Worm (Caenorhabditis elegans) whole organism, late embryonic: ENCODE results near the gene spin-2.

Source experiments
- C08G9.2 ChIP-seq: sonication (generic microtip); optimal IDR thresholded peaks from 2 replicates; lab custom pipeline; 2016; ENCODE audit warnings: mild to moderate bottlenecking, missing genetic modification characterization, moderate library complexity, missing compliant biosample characterization
- F13H6.1 ChIP-seq: sonication (generic microtip); optimal IDR thresholded peaks from 2 replicates; lab custom pipeline; 2016; ENCODE audit warnings: missing genetic modification characterization, missing compliant biosample characterization
- K09A11.1 ChIP-seq: sonication (generic microtip); optimal IDR thresholded peaks from 2 replicates; lab custom pipeline; 2017; ENCODE audit warnings: antibody characterized with exemption, mild to moderate bottlenecking, missing genetic modification characterization, missing compliant biosample characterization; ENCODE audit not compliant: insufficient read depth
- T23F11.4 ChIP-seq: fragments of 200-800 bp; sonication (Bioruptor generic); optimal IDR thresholded peaks from 2 replicates; lab custom pipeline; 2018; ENCODE audit warnings: mild to moderate bottlenecking, missing genetic modification characterization, missing compliant biosample characterization
- ahr-1 ChIP-seq: sonication (generic microtip); optimal IDR thresholded peaks from 2 replicates; lab custom pipeline; 2016; ENCODE audit warnings: missing genetic modification characterization, missing compliant biosample characterization
- ceh-14 ChIP-seq: sonication (generic microtip); optimal IDR thresholded peaks from 2 replicates; lab custom pipeline; 2016; ENCODE audit warnings: missing genotype, missing genetic modification characterization, missing compliant biosample characterization
- ceh-18 ChIP-seq: sonication (generic microtip); optimal IDR thresholded peaks from 2 replicates; lab custom pipeline; 2016; ENCODE audit warnings: missing genetic modification characterization, missing compliant biosample characterization
- ceh-22 ChIP-seq: sonication (generic microtip); optimal IDR thresholded peaks from 2 replicates; lab custom pipeline; 2017; ENCODE audit warnings: missing biosample characterization, missing genetic modification characterization
- ceh-24 ChIP-seq: sonication (generic microtip); optimal IDR thresholded peaks from 2 replicates; lab custom pipeline; 2016; ENCODE audit warnings: mild to moderate bottlenecking, missing genetic modification characterization, missing compliant biosample characterization
- ceh-31 ChIP-seq: sonication (generic microtip); optimal IDR thresholded peaks from 2 replicates; lab custom pipeline; 2016; ENCODE audit warnings: missing genetic modification characterization, missing compliant biosample characterization
- ceh-34 ChIP-seq: sonication (generic microtip); optimal IDR thresholded peaks from 2 replicates; lab custom pipeline; 2016; ENCODE audit warnings: mild to moderate bottlenecking, missing genetic modification characterization, missing compliant biosample characterization
- ceh-9 ChIP-seq: sonication (generic microtip); optimal IDR thresholded peaks from 2 replicates; lab custom pipeline; 2016; ENCODE audit warnings: mild to moderate bottlenecking, missing genetic modification characterization, inconsistent platforms, missing compliant biosample characterization
- che-1 ChIP-seq: sonication (generic microtip); optimal IDR thresholded peaks from 2 replicates; lab custom pipeline; 2016; ENCODE audit warnings: mild to moderate bottlenecking, missing genetic modification characterization, missing compliant biosample characterization
- dmd-4 ChIP-seq: sonication (generic microtip); optimal IDR thresholded peaks from 2 replicates; lab custom pipeline; 2016; ENCODE audit warnings: borderline replicate concordance, missing genetic modification characterization, missing compliant biosample characterization
- elt-4 ChIP-seq: sonication (generic microtip); optimal IDR thresholded peaks from 2 replicates; lab custom pipeline; 2016; ENCODE audit warnings: missing genetic modification characterization, missing compliant biosample characterization
- fax-1 ChIP-seq: sonication (generic microtip); optimal IDR thresholded peaks from 2 replicates; lab custom pipeline; 2016; ENCODE audit warnings: missing genotype, missing genetic modification characterization, missing compliant biosample characterization
- gmeb-2 ChIP-seq: sonication (generic microtip); optimal IDR thresholded peaks from 2 replicates; lab custom pipeline; 2016; ENCODE audit warnings: missing genetic modification characterization, inconsistent platforms, missing compliant biosample characterization
- hlh-15 ChIP-seq: sonication (generic microtip); optimal IDR thresholded peaks from 2 replicates; lab custom pipeline; 2016; ENCODE audit warnings: missing genetic modification characterization, missing compliant biosample characterization
- hlh-30 ChIP-seq: sonication (generic microtip); optimal IDR thresholded peaks from 2 replicates; lab custom pipeline; 2017; ENCODE audit warnings: antibody characterized with exemption, missing genetic modification characterization, missing compliant biosample characterization; ENCODE audit not compliant: insufficient read depth
- hlh-8 ChIP-seq: sonication (generic microtip); optimal IDR thresholded peaks from 2 replicates; lab custom pipeline; 2016; ENCODE audit warnings: missing genotype, missing genetic modification characterization, missing compliant biosample characterization
- lim-6 ChIP-seq: sonication (generic microtip); optimal IDR thresholded peaks from 2 replicates; lab custom pipeline; 2016; ENCODE audit warnings: missing genetic modification characterization, missing compliant biosample characterization
- lin-11 ChIP-seq: fragments of 200-800 bp; sonication (Bioruptor generic); optimal IDR thresholded peaks from 2 replicates; lab custom pipeline; 2018; ENCODE audit warnings: mild to moderate bottlenecking, missing genetic modification characterization, missing compliant biosample characterization
- madf-2 ChIP-seq: sonication (generic microtip); optimal IDR thresholded peaks from 2 replicates; lab custom pipeline; 2017; ENCODE audit warnings: missing genetic modification characterization, missing compliant biosample characterization
- mec-3 ChIP-seq: sonication (generic microtip); optimal IDR thresholded peaks from 2 replicates; lab custom pipeline; 2016; ENCODE audit warnings: borderline replicate concordance, missing genetic modification characterization, missing compliant biosample characterization
- nfya-1 ChIP-seq: sonication (generic microtip); optimal IDR thresholded peaks from 2 replicates; lab custom pipeline; 2017; ENCODE audit warnings: missing genetic modification characterization, mild to moderate bottlenecking, missing compliant biosample characterization, antibody characterized with exemption, moderate library complexity
- nhr-11 ChIP-seq: fragments of 150-350 bp; optimal IDR thresholded peaks from 2 replicates; lab custom pipeline; 2014; ENCODE audit warnings: missing biosample characterization, missing genetic modification characterization
- nhr-232 ChIP-seq: sonication (generic microtip); optimal IDR thresholded peaks from 2 replicates; lab custom pipeline; 2016; ENCODE audit warnings: missing genetic modification characterization, missing compliant biosample characterization
- npax-4 ChIP-seq: sonication (generic microtip); optimal IDR thresholded peaks from 2 replicates; lab custom pipeline; 2016; ENCODE audit warnings: missing genetic modification characterization, missing compliant biosample characterization
- odd-2 ChIP-seq: sonication (generic microtip); optimal IDR thresholded peaks from 2 replicates; lab custom pipeline; 2017; ENCODE audit warnings: antibody characterized with exemption, mild to moderate bottlenecking, missing genetic modification characterization, missing compliant biosample characterization
- pha-2 ChIP-seq: sonication (generic microtip); optimal IDR thresholded peaks from 2 replicates; lab custom pipeline; 2017; ENCODE audit warnings: mild to moderate bottlenecking, missing genetic modification characterization, missing compliant biosample characterization
- pqm-1 ChIP-seq: sonication (generic microtip); optimal IDR thresholded peaks from 2 replicates; lab custom pipeline; 2016; ENCODE audit warnings: missing genetic modification characterization, missing compliant biosample characterization
- pros-1 ChIP-seq: fragments of 150-350 bp; optimal IDR thresholded peaks from 2 replicates; lab custom pipeline; 2014; ENCODE audit warnings: missing biosample characterization, missing genetic modification reagents, missing genetic modification characterization
- ref-2 ChIP-seq: sonication (generic microtip); optimal IDR thresholded peaks from 2 replicates; lab custom pipeline; 2016; ENCODE audit warnings: missing genetic modification characterization, missing compliant biosample characterization
- rnt-1 ChIP-seq: sonication (generic microtip); optimal IDR thresholded peaks from 2 replicates; lab custom pipeline; 2016; ENCODE audit warnings: missing genetic modification characterization, missing compliant biosample characterization
- sdc-2 ChIP-seq: sonication (generic microtip); optimal IDR thresholded peaks from 2 replicates; lab custom pipeline; 2016; ENCODE audit warnings: missing genotype, missing genetic modification characterization, missing compliant biosample characterization
- sox-2 ChIP-seq: fragments of 200-800 bp; sonication (Bioruptor generic); IDR thresholded peaks from 2 replicates; pipeline ENCODE4 v1.3.6; 2022; ENCODE audit warnings: missing genetic modification reagents, missing genetic modification characterization, missing compliant biosample characterization
- sox-4 ChIP-seq: sonication (generic microtip); optimal IDR thresholded peaks from 2 replicates; lab custom pipeline; 2017; ENCODE audit warnings: mild to moderate bottlenecking, missing genetic modification characterization, inconsistent platforms, missing compliant biosample characterization
- tbx-2 ChIP-seq: sonication (generic microtip); optimal IDR thresholded peaks from 2 replicates; lab custom pipeline; 2016; ENCODE audit warnings: missing genetic modification characterization, missing compliant biosample characterization
- tbx-7 ChIP-seq: sonication (generic microtip); optimal IDR thresholded peaks from 2 replicates; lab custom pipeline; 2016; ENCODE audit warnings: missing genotype, missing genetic modification characterization, missing compliant biosample characterization
- ttx-3 ChIP-seq: sonication (generic microtip); optimal IDR thresholded peaks from 2 replicates; lab custom pipeline; 2016; ENCODE audit warnings: missing genetic modification reagents, missing genetic modification characterization, missing compliant biosample characterization
- unc-3 ChIP-seq, 2 experiments: fragments of 200-800 bp in 1 of 2; sonication (Bioruptor generic) in 1 of 2; sonication (generic microtip) in 1 of 2; conservative IDR thresholded peaks in 1 of 2; optimal IDR thresholded peaks in 1 of 2; 2 replicates each; pipeline versions ENCODE4 v1.3.6 to Lab custom; 2016 to 2022; ENCODE audit warnings: missing compliant biosample characterization in 2 of 2, missing genetic modification characterization in 2 of 2, missing genetic modification reagents in 1 of 2
- unc-42 ChIP-seq: sonication (generic microtip); optimal IDR thresholded peaks from 2 replicates; lab custom pipeline; 2016; ENCODE audit warnings: missing genotype, missing genetic modification characterization, missing compliant biosample characterization
- unc-55 ChIP-seq: sonication (generic microtip); optimal IDR thresholded peaks from 2 replicates; lab custom pipeline; 2017; ENCODE audit warnings: missing biosample characterization, missing genetic modification reagents, missing genetic modification characterization
- unc-86 ChIP-seq: sonication (generic microtip); optimal IDR thresholded peaks from 2 replicates; lab custom pipeline; 2016; ENCODE audit warnings: missing genetic modification characterization, missing compliant biosample characterization
- zip-5 ChIP-seq: sonication (generic microtip); optimal IDR thresholded peaks from 2 replicates; lab custom pipeline; 2016; ENCODE audit warnings: missing genetic modification characterization, missing compliant biosample characterization
- ztf-16 ChIP-seq: sonication (generic microtip); optimal IDR thresholded peaks from 2 replicates; lab custom pipeline; 2017; ENCODE audit warnings: missing genetic modification characterization, missing compliant biosample characterization

spin-2 gene

DNA sequence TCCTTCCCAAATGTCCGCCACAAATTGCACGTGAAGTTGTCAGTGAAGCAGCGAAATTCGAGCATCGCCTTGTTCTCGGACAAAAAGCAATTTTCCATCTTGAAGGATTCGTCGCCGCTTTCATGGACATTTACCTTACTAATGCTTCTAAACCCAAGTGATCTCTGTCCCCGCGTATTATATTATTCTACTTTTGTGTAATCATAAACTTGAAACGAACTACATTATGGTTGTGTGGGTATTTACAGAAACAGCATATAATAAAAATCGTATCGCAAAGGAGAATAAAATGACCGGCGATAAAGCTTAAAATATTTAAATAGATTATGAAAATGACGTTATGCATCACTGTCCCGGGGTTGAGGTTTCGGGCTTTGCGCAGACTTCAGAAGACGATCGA lies 10.0 kb downstream of the spin-2 start:
- TF ChIP-seq ceh-24 (tag; lab: Kevin White, UChicago) (no peak), F13H6.1 (no peak), tbx-7 (tag; lab: Kevin White, UChicago) (no peak), nfya-1 (tag; lab: Kevin White, UChicago) (no peak), unc-3 (GFP tag; conservative IDR thresholded peaks at IDR 0.05; lab: Robert Waterston, UW) (no peak), unc-3 (tag; optimal IDR thresholded peaks at IDR 0.05; lab: Kevin White, UChicago) (no peak)

DNA sequence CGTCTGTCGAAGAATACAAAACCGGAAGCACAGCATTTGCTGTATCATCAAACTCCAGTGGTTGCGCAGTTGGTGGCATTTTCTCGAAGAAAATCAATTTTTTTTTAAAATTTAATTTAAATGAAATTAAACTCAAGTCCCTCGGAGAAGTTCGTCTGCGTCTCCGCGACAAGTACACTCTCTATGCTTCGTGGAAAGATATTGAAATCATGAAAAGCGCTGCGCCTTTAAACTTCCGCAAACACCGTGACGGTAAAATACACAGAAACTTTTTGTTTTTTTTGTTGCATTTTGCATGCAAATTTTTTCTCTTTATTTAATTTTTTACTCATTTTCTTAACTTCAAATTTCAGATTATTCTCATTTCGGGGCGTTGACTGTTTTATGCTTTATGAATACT lies 11.8 kb downstream of the spin-2 start, which contains the start of the genes dli-1, tin-9.2 and exos-4.1:
Gene dli-1 (minus strand): TSS at position 141 of the 400 bp plus-strand sequence.
Gene tin-9.2 (plus strand): TSS at position 344 of the 400 bp plus-strand sequence.
Gene exos-4.1 (plus strand): TSS at position 348 of the 400 bp plus-strand sequence.
- TF ChIP-seq fax-1 = peak; percentile 0
- peak; percentile 57 for TF ChIP-seq ceh-14 (tag; lab: Kevin White, UChicago)
- no peak for TF ChIP-seq nhr-232 (tag; lab: Kevin White, UChicago)
- TF ChIP-seq lin-11 (tag; lab: Kevin White, UChicago) = no peak
- TF ChIP-seq ceh-9 = no peak
- no peak for TF ChIP-seq ref-2
- TF ChIP-seq sox-2 (GFP tag; lab: Robert Waterston, UW) = no peak
- TF ChIP-seq nfya-1 (tag; lab: Kevin White, UChicago) = peak; percentile 47
- TF ChIP-seq ceh-34 (tag; lab: Kevin White, UChicago) = peak; percentile 9
- peak; percentile 35 for TF ChIP-seq tbx-2
- TF ChIP-seq T23F11.4 (GFP tag; lab: Kevin White, UChicago) = no peak
- TF ChIP-seq unc-42 (tag; lab: Kevin White, UChicago) = peak; percentile 95
- TF ChIP-seq hlh-8 (tag; lab: Kevin White, UChicago) = no peak
- TF ChIP-seq rnt-1 (tag; lab: Kevin White, UChicago) = peak; percentile 2
- no peak for TF ChIP-seq odd-2
- TF ChIP-seq che-1 (tag; lab: Kevin White, UChicago) = no peak
- no peak for TF ChIP-seq K09A11.1 (tag; lab: Kevin White, UChicago)
- no peak for TF ChIP-seq ceh-18 (tag; lab: Kevin White, UChicago)
- no peak for TF ChIP-seq mec-3 (tag; lab: Kevin White, UChicago)
- no peak for TF ChIP-seq pqm-1 (tag; lab: Kevin White, UChicago)
- no peak for TF ChIP-seq ztf-16
- TF ChIP-seq gmeb-2 (tag; lab: Kevin White, UChicago) = no peak
- peak; percentile 21 for TF ChIP-seq ceh-31 (tag; lab: Kevin White, UChicago)
- no peak for TF ChIP-seq sox-4 (tag; lab: Kevin White, UChicago)

DNA sequence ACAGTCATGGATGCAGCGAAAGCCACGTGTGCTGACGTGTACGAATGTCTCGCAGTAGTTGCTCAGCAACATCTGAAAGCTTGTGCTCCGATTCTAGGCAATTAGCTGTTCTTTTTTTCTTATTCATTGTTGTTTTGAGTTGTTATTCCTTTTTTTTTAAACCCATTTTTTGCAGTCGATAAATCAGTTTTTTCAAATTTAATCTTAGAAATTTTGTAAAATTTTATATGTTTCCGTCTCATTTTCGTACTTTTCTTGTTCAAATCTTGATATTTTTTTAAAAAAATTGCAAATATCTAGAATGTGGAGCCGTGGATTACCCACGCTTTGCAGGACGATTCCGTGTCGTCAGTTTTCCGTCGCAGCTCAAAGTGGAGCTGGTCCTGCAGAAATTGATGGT lies 13.6 kb downstream of the spin-2 start, which contains the start of gene fask-1:
Gene fask-1 (plus strand): TSS at position 301 of the 400 bp plus-strand sequence.
- TF ChIP-seq dmd-4 (tag; lab: Kevin White, UChicago) (no peak), madf-2 (no peak), ceh-18 (tag; lab: Kevin White, UChicago) (no peak), hlh-30 (tag; lab: Kevin White, UChicago) (no peak), pros-1 (tag; lab: Kevin White, UChicago) (no peak), ceh-31 (tag; lab: Kevin White, UChicago) (no peak), fax-1 (no peak), ceh-24 (tag; lab: Kevin White, UChicago) (no peak), ref-2 (no peak), hlh-15 (tag; lab: Kevin White, UChicago) (no peak), nfya-1 (tag; lab: Kevin White, UChicago) (no peak), che-1 (tag; lab: Kevin White, UChicago) (no peak), elt-4 (tag; lab: Kevin White, UChicago) (no peak)

DNA sequence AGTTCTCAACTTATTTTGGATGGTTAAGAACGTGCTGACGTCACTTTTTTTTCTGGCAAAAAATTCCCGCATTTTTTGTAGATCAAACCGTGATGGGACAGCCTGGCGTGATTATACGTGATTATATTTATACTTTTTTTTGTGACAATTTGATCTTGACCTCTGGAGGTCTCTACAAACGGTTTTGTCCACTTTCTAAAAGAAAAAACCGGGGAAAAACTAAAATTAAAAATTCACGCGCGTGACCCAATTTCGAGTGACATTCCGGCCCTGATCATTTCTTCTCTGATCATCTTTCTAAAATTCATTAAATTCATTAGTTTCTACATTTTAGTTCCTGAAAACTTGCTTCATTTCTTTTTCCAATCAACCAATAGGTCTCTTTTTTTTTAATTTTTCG lies 18.1 kb downstream of the spin-2 start, which contains the start of gene rde-11:
Gene rde-11 (plus strand): TSS at position 301 of the 400 bp plus-strand sequence.
- no peak for TF ChIP-seq unc-86 (tag; lab: Kevin White, UChicago)
- TF ChIP-seq nhr-11 (tag; lab: Kevin White, UChicago) = no peak
- TF ChIP-seq ceh-31 (tag; lab: Kevin White, UChicago) = no peak
- no peak for TF ChIP-seq ceh-22 (tag; lab: Kevin White, UChicago)
- no peak for TF ChIP-seq npax-4 (tag; lab: Kevin White, UChicago)
- no peak for TF ChIP-seq sdc-2 (tag; lab: Kevin White, UChicago)
- TF ChIP-seq pha-2 (tag; lab: Kevin White, UChicago) = no peak
- TF ChIP-seq zip-5 (tag; lab: Kevin White, UChicago) = no peak
- TF ChIP-seq ceh-24 (tag; lab: Kevin White, UChicago) = no peak
- no peak for TF ChIP-seq lim-6 (tag; lab: Kevin White, UChicago)
- no peak for TF ChIP-seq sox-4 (tag; lab: Kevin White, UChicago)
- no peak for TF ChIP-seq unc-55
- no peak for TF ChIP-seq ahr-1 (tag; lab: Kevin White, UChicago)
- no peak for TF ChIP-seq C08G9.2 (tag; lab: Kevin White, UChicago)
- TF ChIP-seq K09A11.1 (tag; lab: Kevin White, UChicago) = no peak
- TF ChIP-seq pros-1 (tag; lab: Kevin White, UChicago) = no peak
- TF ChIP-seq ttx-3 = no peak
